Fruit fly (Drosophila melanogaster): Measurements from ENCODE around the gene fit.

The fit gene

dm6 chr3R:21848271-21848670 is 36.0 kb downstream of the fit start:
- no peak for TF ChIP-seq Vsx2 (GFP tag; optimal IDR thresholded peaks at IDR 0.05; ENCODE audit: partially characterized antibody)
- TF ChIP-seq jim (GFP tag; optimal IDR thresholded peaks at IDR 0.05): no peak
- no peak for TF ChIP-seq Hr78 (GFP tag; optimal IDR thresholded peaks at IDR 0.05)
- TF ChIP-seq woc (GFP tag; optimal IDR thresholded peaks at IDR 0.05): no peak
- TF ChIP-seq OdsH (GFP tag; optimal IDR thresholded peaks at IDR 0.05): no peak

DNA sequence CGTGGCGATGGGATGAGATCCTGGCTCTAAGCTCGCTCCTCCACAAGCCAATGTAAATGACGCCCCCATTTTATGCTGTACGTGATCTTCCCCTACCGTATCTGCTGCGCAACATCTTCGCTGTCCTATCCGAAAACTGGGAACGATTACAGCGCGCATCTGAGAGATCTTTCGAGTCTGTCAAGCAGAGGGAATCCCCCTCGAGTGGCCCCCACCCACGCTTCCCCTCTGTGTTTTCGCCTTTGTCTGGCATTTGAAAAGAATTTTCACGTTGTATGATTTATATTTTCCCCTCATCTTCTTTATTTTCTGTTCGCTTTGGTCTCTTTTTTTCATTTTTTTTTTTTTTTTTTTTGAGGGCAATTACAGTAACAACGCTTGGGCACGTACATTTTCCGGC is 36.8 kb downstream of the fit start:
- TF ChIP-seq Rel (GFP tag; optimal IDR thresholded peaks at IDR 0.05): no peak
- peak; percentile 92 for TF ChIP-seq Rel (tag; optimal IDR thresholded peaks at IDR 0.05)
- no peak for TF ChIP-seq Hr78 (GFP tag; optimal IDR thresholded peaks at IDR 0.05)

- TF ChIP-seq foxo (GFP tag; optimal IDR thresholded peaks at IDR 0.05) (no peak), CG32264 (GFP tag; optimal IDR thresholded peaks at IDR 0.05) (no peak)
Measured at dm6 chr3R:21846559-21846958, 37.7 kb downstream of the fit start, which contains the start of gene Gr93d. Gene Gr93d, minus strand, starts transcription at chr3R:21846659.

DNA sequence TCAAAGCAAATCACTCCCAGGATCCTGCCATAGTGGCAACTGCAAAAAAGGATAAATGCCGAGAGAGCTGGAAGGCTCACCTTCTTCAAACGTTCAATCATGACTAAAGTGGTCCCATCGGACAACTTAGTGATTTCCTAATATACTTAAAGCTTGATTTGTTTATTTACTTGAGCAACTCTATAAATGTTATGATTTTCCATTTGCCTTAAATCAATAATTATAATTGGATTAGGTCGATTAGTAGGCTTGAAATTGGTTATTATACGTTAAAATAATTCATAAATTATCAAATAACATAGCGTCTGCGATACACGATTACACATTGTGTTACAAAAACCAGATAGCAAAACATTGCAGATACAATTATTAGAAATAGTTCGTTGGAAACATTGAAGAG is 39.1 kb downstream of the fit start, which contains the start of gene Gr93c:
Gene Gr93c (minus strand): TSS at position 101 of the 400 bp plus-strand sequence.
- no peak for TF ChIP-seq br (GFP tag; optimal IDR thresholded peaks at IDR 0.05)
- TF ChIP-seq Vsx2 (GFP tag; optimal IDR thresholded peaks at IDR 0.05; ENCODE audit: partially characterized antibody): no peak
- TF ChIP-seq CrebA (GFP tag; optimal IDR thresholded peaks at IDR 0.05; ENCODE audit: borderline replicate concordance): no peak
- TF ChIP-seq Jra (GFP tag; optimal IDR thresholded peaks at IDR 0.05): no peak
- no peak for TF ChIP-seq sv (GFP tag; optimal IDR thresholded peaks at IDR 0.05)
- no peak for TF ChIP-seq Rel (GFP tag; optimal IDR thresholded peaks at IDR 0.05)
- no peak for TF ChIP-seq Rel (tag; optimal IDR thresholded peaks at IDR 0.05)
- no peak for TF ChIP-seq Sp1 (GFP tag; optimal IDR thresholded peaks at IDR 0.05)
- no peak for TF ChIP-seq rgr (GFP tag; optimal IDR thresholded peaks at IDR 0.05)

DNA sequence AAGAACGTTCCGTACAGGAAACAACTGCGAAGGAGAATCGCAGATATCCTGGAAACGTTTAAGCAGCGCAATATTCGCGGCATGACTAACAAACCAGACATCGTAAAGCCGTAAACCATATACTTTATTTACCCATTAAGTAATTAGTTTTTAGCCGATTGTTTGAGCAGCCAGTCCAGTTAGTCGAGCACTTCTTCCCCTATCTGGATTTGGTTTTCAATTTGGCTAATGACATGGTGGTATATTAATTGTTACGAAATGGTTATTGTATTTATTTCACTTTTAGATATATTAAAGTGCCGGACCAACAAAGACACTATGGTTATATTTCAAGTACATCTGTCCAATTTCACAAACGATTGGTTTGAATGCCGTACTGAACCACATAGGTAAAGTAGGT is 40.6 kb downstream of the fit start, which contains the start of gene Gr93b:
Gene Gr93b (minus strand): TSS at position 101 of the 400 bp plus-strand sequence.
- no peak for TF ChIP-seq tai (GFP tag; optimal IDR thresholded peaks at IDR 0.05)
- no peak for TF ChIP-seq woc (GFP tag; optimal IDR thresholded peaks at IDR 0.05)
- TF ChIP-seq foxo (GFP tag; optimal IDR thresholded peaks at IDR 0.05): no peak
- no peak for TF ChIP-seq dmrt93B (GFP tag; optimal IDR thresholded peaks at IDR 0.05)
- TF ChIP-seq Vsx2 (GFP tag; optimal IDR thresholded peaks at IDR 0.05; ENCODE audit: partially characterized antibody): no peak
- no peak for TF ChIP-seq OdsH (GFP tag; optimal IDR thresholded peaks at IDR 0.05)
- no peak for TF ChIP-seq usp (GFP tag; optimal IDR thresholded peaks at IDR 0.05)
- no peak for TF ChIP-seq br (GFP tag; optimal IDR thresholded peaks at IDR 0.05)
- no peak for TF ChIP-seq Rel (GFP tag; optimal IDR thresholded peaks at IDR 0.05)
- no peak for TF ChIP-seq Rel (tag; optimal IDR thresholded peaks at IDR 0.05)
- TF ChIP-seq N (GFP tag; optimal IDR thresholded peaks at IDR 0.05): no peak
- TF ChIP-seq sv (GFP tag; optimal IDR thresholded peaks at IDR 0.05): no peak

DNA sequence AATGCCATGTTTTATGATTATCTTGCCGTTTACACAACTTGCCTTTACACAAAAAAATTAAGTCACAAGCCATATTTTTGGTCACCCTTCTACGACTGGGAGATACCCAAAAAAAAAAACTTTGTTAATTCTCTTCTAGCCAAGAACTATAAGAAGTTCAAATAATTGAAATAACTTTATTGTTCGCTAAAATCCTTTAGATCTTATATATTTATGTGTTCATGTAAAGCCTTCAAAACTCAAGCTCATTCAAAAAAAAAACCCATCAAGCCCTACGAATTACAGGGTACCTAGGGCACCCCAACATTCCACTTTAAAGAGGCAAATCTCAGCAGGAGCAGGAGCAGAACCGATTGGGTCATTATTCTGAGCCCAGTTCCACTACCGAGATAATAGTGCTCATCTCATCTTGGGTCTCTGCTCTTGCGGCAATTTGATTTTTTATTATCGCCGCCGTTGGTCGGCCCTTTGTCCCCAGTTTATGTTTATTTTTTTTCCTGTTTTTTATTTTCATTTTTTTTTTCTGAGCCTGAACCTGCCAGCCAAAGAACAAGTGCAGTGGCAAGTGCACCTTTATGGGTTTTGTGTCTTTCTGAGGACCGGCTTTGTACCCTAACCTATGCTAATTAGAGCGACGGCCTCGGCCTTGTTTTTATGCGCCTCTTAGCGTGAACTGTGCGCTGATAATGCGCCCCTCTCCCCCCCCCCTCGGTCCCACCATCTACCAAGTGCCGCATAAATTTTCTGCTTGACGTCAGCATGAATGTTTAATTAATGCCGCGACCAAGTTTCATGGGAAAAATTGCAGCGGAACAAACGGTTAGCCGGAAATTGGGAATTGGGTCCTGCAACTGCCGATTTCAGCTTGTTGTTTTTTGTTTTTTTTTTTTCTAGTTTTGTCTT is 42.5 kb downstream of the fit start:
- TF ChIP-seq tai (GFP tag; optimal IDR thresholded peaks at IDR 0.05): no peak
- TF ChIP-seq foxo (GFP tag; optimal IDR thresholded peaks at IDR 0.05): peak in 1 of 2 experiments; percentile 0

- no peak for TF ChIP-seq rgr (GFP tag; optimal IDR thresholded peaks at IDR 0.05)
- TF ChIP-seq Sp1 (GFP tag; optimal IDR thresholded peaks at IDR 0.05): no peak
- no peak for TF ChIP-seq Dfd (GFP tag; optimal IDR thresholded peaks at IDR 0.05)
- TF ChIP-seq sage (GFP tag; optimal IDR thresholded peaks at IDR 0.05): no peak
- TF ChIP-seq Jra (GFP tag; optimal IDR thresholded peaks at IDR 0.05): no peak
- no peak for TF ChIP-seq Rel (GFP tag; optimal IDR thresholded peaks at IDR 0.05)
- no peak for TF ChIP-seq Rel (tag; optimal IDR thresholded peaks at IDR 0.05)
- no peak for TF ChIP-seq dmrt93B (GFP tag; optimal IDR thresholded peaks at IDR 0.05)
- TF ChIP-seq Abd-B (GFP tag; optimal IDR thresholded peaks at IDR 0.05): no peak
- TF ChIP-seq Mio (GFP tag; optimal IDR thresholded peaks at IDR 0.05): no peak
- no peak for TF ChIP-seq psq (GFP tag; optimal IDR thresholded peaks at IDR 0.05)
- TF ChIP-seq lola (GFP tag; optimal IDR thresholded peaks at IDR 0.05): no peak
- TF ChIP-seq Vsx2 (GFP tag; optimal IDR thresholded peaks at IDR 0.05; ENCODE audit: partially characterized antibody): no peak
- TF ChIP-seq fru (GFP tag; optimal IDR thresholded peaks at IDR 0.05): no peak
- no peak for TF ChIP-seq br (GFP tag; optimal IDR thresholded peaks at IDR 0.05)
- no peak for TF ChIP-seq CG32264 (GFP tag; optimal IDR thresholded peaks at IDR 0.05)
- no peak for TF ChIP-seq HLH106 (tag; optimal IDR thresholded peaks at IDR 0.05)
- no peak for TF ChIP-seq dsf (GFP tag; optimal IDR thresholded peaks at IDR 0.05; ENCODE audit: borderline replicate concordance)
- no peak for TF ChIP-seq ey (GFP tag; optimal IDR thresholded peaks at IDR 0.05)
- no peak for TF ChIP-seq woc (GFP tag; optimal IDR thresholded peaks at IDR 0.05)
- TF ChIP-seq jim (GFP tag; optimal IDR thresholded peaks at IDR 0.05): no peak
Measured at dm6 chr3R:21840432-21840831, 43.8 kb downstream of the fit start.

Measured in whole organism, wandering third instar larva.